Fruit fly (Drosophila melanogaster): Measurements from ENCODE around the gene obst-J.

DNA sequence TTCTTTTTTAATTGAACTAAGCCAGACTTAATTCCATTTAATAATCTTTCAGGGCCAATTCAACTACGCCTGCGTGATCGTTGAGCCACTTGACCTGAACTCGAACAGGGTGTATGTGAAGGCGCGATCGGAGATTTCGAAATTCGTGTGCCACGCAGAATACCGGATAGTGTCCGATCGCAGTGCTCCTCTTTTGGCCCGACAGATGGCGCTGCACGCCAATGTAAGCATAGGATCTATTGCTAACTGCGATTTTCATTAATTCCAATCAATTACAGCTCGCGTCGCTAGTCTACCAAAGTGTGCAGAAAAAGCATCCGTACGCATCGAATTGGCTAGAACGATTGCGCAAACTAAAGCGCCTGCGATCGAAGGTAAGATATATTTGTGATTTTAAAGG is 6.8 kb upstream of the obst-J start:
- TF ChIP-seq Snoo (tag; optimal IDR thresholded peaks at IDR 0.05) (no peak), EcR (GFP tag; optimal IDR thresholded peaks at IDR 0.05) (no peak), D1 (tag; optimal IDR thresholded peaks at IDR 0.05) (no peak), CG14655 (GFP tag; optimal IDR thresholded peaks at IDR 0.05) (no peak), CG15710 (tag; optimal IDR thresholded peaks at IDR 0.05) (no peak), CG12605 (GFP tag; IDR thresholded peaks at IDR 0.05) (no peak)
